Worm (Caenorhabditis elegans) whole organism, midembryonic: ENCODE measurements around the gene glb-13.

Source experiments
- T22C8.4 ChIP-seq: fragments of 200-800 bp; sonication (Bioruptor generic); IDR thresholded peaks from 2 replicates; pipeline ENCODE4 v1.3.6; 2022; ENCODE audit warnings: missing genetic modification characterization, missing compliant biosample characterization
- flt-1 ChIP-seq: fragments of 200-800 bp; sonication (Bioruptor generic); IDR thresholded peaks from 2 replicates; pipeline ENCODE4 v1.3.6; 2022; ENCODE audit warnings: missing genetic modification characterization, missing compliant biosample characterization
- klf-2 ChIP-seq: fragments of 200-800 bp; sonication (Bioruptor generic); conservative IDR thresholded peaks from 2 replicates; pipeline ENCODE4 v1.3.6; 2022; ENCODE audit warnings: missing genetic modification reagents, missing genetic modification characterization, missing compliant biosample characterization
- med-1 ChIP-seq: sonication (generic microtip); optimal IDR thresholded peaks from 2 replicates; lab custom pipeline; 2017; ENCODE audit warnings: missing genetic modification characterization, mild to moderate bottlenecking, missing compliant biosample characterization, antibody characterized with exemption, missing genetic modification reagents; ENCODE audit not compliant: insufficient read depth
- tab-1 ChIP-seq: fragments of 200-800 bp; sonication (Bioruptor generic); IDR thresholded peaks from 2 replicates; pipeline ENCODE4 v1.3.6; 2022; ENCODE audit warnings: missing genetic modification characterization, missing compliant biosample characterization
- ztf-29 ChIP-seq: fragments of 200-800 bp; sonication (Bioruptor generic); IDR thresholded peaks from 2 replicates; pipeline ENCODE4 v1.3.6; 2022; ENCODE audit warnings: missing genetic modification reagents, missing genetic modification characterization, missing compliant biosample characterization

ce11 chrX:12365388-12365787 is 12.8 kb downstream of the glb-13 start, which contains the start of gene F19H6.4:
- TF ChIP-seq flt-1 (GFP tag; lab: Robert Waterston, UW) (no peak), T22C8.4 (GFP tag; lab: Robert Waterston, UW) (no peak), med-1 (GFP tag; lab: Kevin White, UChicago) (no peak), klf-2 (GFP tag; lab: Robert Waterston, UW) (no peak), tab-1 (GFP tag; lab: Robert Waterston, UW) (no peak), ztf-29 (GFP tag; lab: Robert Waterston, UW) (no peak)
